Fruit fly (Drosophila melanogaster): ENCODE data around the gene Polr3C.
A peak's percentile ranks its signal among the peaks of the same experiment; 100 is the strongest.

Polr3C gene

DNA sequence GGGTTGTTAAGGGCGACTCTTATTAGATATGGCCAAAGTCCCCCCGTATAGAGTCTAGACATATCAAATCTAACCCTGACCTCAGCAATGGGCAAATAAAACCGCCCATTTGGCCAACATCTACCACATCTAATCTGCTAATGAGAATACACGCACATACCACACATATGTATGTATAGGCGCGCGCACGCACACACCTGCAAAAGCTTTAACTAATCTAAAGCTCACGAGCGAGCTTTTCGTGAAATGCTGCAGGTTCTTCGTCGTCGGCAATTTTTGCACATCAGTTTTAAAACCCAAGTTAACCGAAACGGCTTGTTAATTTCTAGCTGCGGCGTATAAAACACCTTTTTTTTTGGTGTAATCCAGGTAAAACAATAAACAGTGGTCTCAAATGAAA is 16.4 kb upstream of the Polr3C start:
- TF ChIP-seq unc-4 (GFP tag; IDR thresholded peaks at IDR 0.05; ENCODE audit: partially characterized antibody) (peak; percentile 18; the same call in 1 of the 2 replicates), Six4 (GFP tag; optimal IDR thresholded peaks at IDR 0.05) (no peak), HLH54F (GFP tag; optimal IDR thresholded peaks at IDR 0.05) (no peak), sug (tag; optimal IDR thresholded peaks at IDR 0.05) (peak; percentile 20), inv (GFP tag; IDR thresholded peaks at IDR 0.05; ENCODE audit: partially characterized antibody) (no peak), B-H2 (GFP tag; optimal IDR thresholded peaks at IDR 0.05) (peak; percentile 49), chinmo (GFP tag; IDR thresholded peaks at IDR 0.05; ENCODE audit: partially characterized antibody) (peak; percentile 89; the same call in 3 of the 4 replicates), bigmax (GFP tag; optimal IDR thresholded peaks at IDR 0.05) (no peak), repo (GFP tag; optimal IDR thresholded peaks at IDR 0.05) (no peak), CG1024 (GFP tag; IDR thresholded peaks at IDR 0.05) (no peak), CG34422 (GFP tag; IDR thresholded peaks at IDR 0.05) (peak; percentile 19; the same call in 1 of the 3 replicates), slou (GFP tag; optimal IDR thresholded peaks at IDR 0.05) (no peak), CG34376 (GFP tag; optimal IDR thresholded peaks at IDR 0.05) (peak; percentile 63), Gug (GFP tag; IDR thresholded peaks at IDR 0.05) (no peak), grn (GFP tag; optimal IDR thresholded peaks at IDR 0.05) (peak; percentile 55), Bgb (GFP tag; IDR thresholded peaks at IDR 0.05; ENCODE audit: partially characterized antibody) (peak; percentile 20; the same call in 1 of the 2 replicates), eyg (GFP tag; optimal IDR thresholded peaks at IDR 0.05) (no peak), abd-A (tag; optimal IDR thresholded peaks at IDR 0.05) (peak; percentile 48), corto (GFP tag; optimal IDR thresholded peaks at IDR 0.05) (peak; percentile 8), sd (tag; optimal IDR thresholded peaks at IDR 0.05) (peak; percentile 4), CG30020 (tag; optimal IDR thresholded peaks at IDR 0.05) (no peak), CG13296 (GFP tag; optimal IDR thresholded peaks at IDR 0.05) (no peak), gsb-n (tag; optimal IDR thresholded peaks at IDR 0.05) (no peak), bbx (GFP tag; IDR thresholded peaks at IDR 0.05; ENCODE audit: partially characterized antibody) (0 out of 2 replicates have a peak, but pooled peaks have one; percentile 6), ato (GFP tag; IDR thresholded peaks at IDR 0.05; ENCODE audit: partially characterized antibody) (no peak), exex (tag; optimal IDR thresholded peaks at IDR 0.05) (peak; percentile 95), GATAe (GFP tag; conservative IDR thresholded peaks at IDR 0.05) (0 out of 2 replicates have a peak, but pooled peaks have one; percentile 29), CG10366 (GFP tag; IDR thresholded peaks at IDR 0.05) (no peak), CG7372 (GFP tag; IDR thresholded peaks at IDR 0.05) (no peak), CG13894 (tag; optimal IDR thresholded peaks at IDR 0.05) (peak; percentile 30), ap (GFP tag; IDR thresholded peaks at IDR 0.05) (no peak), CG12236 (GFP tag; optimal IDR thresholded peaks at IDR 0.05) (no peak), ttk (GFP tag; IDR thresholded peaks at IDR 0.05) (no peak), cg (GFP tag; optimal IDR thresholded peaks at IDR 0.05) (peak; percentile 68), Gsc (GFP tag; IDR thresholded peaks at IDR 0.05) (no peak), CG18011 (GFP tag; optimal IDR thresholded peaks at IDR 0.05) (no peak), CG10979 (tag; optimal IDR thresholded peaks at IDR 0.05) (no peak), CG13287 (GFP tag; IDR thresholded peaks at IDR 0.05; ENCODE audit: partially characterized antibody) (peak; percentile 14; the same call in 1 of the 2 replicates), Scr (GFP tag; IDR thresholded peaks at IDR 0.05; ENCODE audit: partially characterized antibody) (0 out of 2 replicates have a peak, but pooled peaks have one; percentile 12), CG8290 (GFP tag; optimal IDR thresholded peaks at IDR 0.05) (no peak), CG8290 (tag; optimal IDR thresholded peaks at IDR 0.05) (peak in 1 of 2 experiments; percentile 28), Deaf1 (tag; optimal IDR thresholded peaks at IDR 0.05) (peak; percentile 60), CG2875 (GFP tag; optimal IDR thresholded peaks at IDR 0.05) (no peak), mirr (GFP tag; optimal IDR thresholded peaks at IDR 0.05) (peak; percentile 60), D19B (GFP tag; optimal IDR thresholded peaks at IDR 0.05) (no peak), Hand (GFP tag; optimal IDR thresholded peaks at IDR 0.05) (no peak), CG10543 (GFP tag; optimal IDR thresholded peaks at IDR 0.05) (no peak), CG13123 (GFP tag; optimal IDR thresholded peaks at IDR 0.05) (no peak), ftz-f1 (GFP tag; optimal IDR thresholded peaks at IDR 0.05) (peak; percentile 27), HLH4C (GFP tag; IDR thresholded peaks at IDR 0.05; ENCODE audit: partially characterized antibody) (0 out of 3 replicates have a peak, but pooled peaks have one; percentile 19)
